Fruit fly (Drosophila melanogaster): Measurements from ENCODE around the gene CG2082.
A peak's percentile ranks its signal among the peaks of the same experiment; 100 is the strongest.

CG2082 gene

DNA sequence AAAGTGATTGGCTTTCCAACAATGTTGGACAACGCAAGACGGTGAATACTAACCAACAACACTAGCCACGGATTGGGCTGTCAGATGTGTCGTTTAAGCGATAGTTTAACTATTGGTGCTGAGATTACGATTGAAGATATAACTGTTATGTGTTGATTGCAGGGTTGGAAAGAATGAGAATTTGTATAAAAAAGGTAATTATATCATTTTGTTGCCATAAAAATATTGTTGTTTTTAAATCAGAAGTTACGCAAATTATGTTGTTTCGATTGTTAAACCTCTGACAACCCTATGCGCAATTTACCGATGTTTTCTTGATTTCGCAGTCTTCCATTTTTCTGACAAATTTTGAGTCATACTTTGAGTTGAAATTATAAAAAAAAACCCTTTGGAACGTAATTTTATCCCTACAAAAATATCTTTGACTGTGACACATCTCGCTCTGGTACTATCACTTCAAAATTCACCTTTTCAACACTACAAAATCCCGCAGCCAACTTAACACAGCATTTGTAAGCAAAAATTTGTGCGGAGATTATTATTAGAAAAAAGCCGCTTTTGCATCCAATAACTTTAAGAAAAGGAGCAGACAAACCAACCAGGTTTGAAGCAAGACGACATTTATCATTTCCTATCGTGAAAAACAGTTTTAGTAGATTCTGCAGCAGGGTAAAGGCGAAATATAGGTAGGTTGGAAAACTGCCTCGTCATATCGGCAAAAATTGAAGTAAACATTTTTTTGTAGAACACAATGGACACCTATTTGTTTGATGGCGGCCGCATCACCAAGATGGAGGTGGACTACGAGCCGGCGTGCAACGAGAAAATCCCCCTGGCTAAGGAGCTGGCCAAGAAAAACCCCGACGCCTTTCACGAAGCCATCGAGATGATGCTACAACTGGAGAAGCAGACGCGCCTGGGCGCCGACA is 8.4 kb upstream of the CG2082 start, which contains the start of the genes Hat1 and Rpn5 (continued):
- TF ChIP-seq en (GFP tag; optimal IDR thresholded peaks at IDR 0.05) (peak; percentile 69), Hsf (GFP tag; optimal IDR thresholded peaks at IDR 0.05) (peak; percentile 93), eyg (GFP tag; optimal IDR thresholded peaks at IDR 0.05) (peak; percentile 72), C15 (GFP tag; IDR thresholded peaks at IDR 0.05) (no peak), trh (GFP tag; optimal IDR thresholded peaks at IDR 0.05) (peak; percentile 77), CG17359 (tag; optimal IDR thresholded peaks at IDR 0.05) (peak; percentile 59), her (GFP tag; optimal IDR thresholded peaks at IDR 0.05) (peak; percentile 78), CG2120 (GFP tag; optimal IDR thresholded peaks at IDR 0.05) (peak; percentile 96), yki (optimal IDR thresholded peaks at IDR 0.05) (no peak), ash1 (GFP tag; optimal IDR thresholded peaks at IDR 0.05) (no peak), bowl (GFP tag; IDR thresholded peaks at IDR 0.05) (no peak), CG8281 (tag; optimal IDR thresholded peaks at IDR 0.05) (peak; percentile 36), shn (GFP tag; optimal IDR thresholded peaks at IDR 0.05) (peak; percentile 91), fru (optimal IDR thresholded peaks at IDR 0.05) (no peak), gsb-n (tag; optimal IDR thresholded peaks at IDR 0.05) (peak; percentile 47), jigr1 (GFP tag; IDR thresholded peaks at IDR 0.05) (peak; percentile 28; the same call in 1 of the 3 replicates), NC2α (GFP tag; optimal IDR thresholded peaks at IDR 0.05) (peak; percentile 77), CG8290 (GFP tag; optimal IDR thresholded peaks at IDR 0.05) (peak; percentile 87), CG8290 (tag; optimal IDR thresholded peaks at IDR 0.05) (peak; percentile 79 to 85), CG16779 (GFP tag; IDR thresholded peaks at IDR 0.05) (peak; percentile 46; the same call in 1 of the 2 replicates), ara (GFP tag; IDR thresholded peaks at IDR 0.05) (no peak), Dfd (GFP tag; optimal IDR thresholded peaks at IDR 0.05) (peak in 1 of 2 experiments; percentile 95), seq (GFP tag; IDR thresholded peaks at IDR 0.05) (peak; percentile 44; the same call in 1 of the 2 replicates), GATAe (GFP tag; conservative IDR thresholded peaks at IDR 0.05) (no peak), CG3995 (GFP tag; optimal IDR thresholded peaks at IDR 0.05) (peak; percentile 93), slp2 (GFP tag; optimal IDR thresholded peaks at IDR 0.05) (peak; percentile 87), Deaf1 (tag; optimal IDR thresholded peaks at IDR 0.05) (peak; percentile 37), Ravus (GFP tag; IDR thresholded peaks at IDR 0.05) (0 out of 2 replicates have a peak, but pooled peaks have one; percentile 5), Dip2 (GFP tag; IDR thresholded peaks at IDR 0.05) (no peak), klu (GFP tag; IDR thresholded peaks at IDR 0.05) (peak; percentile 74; the same call in 1 of the 2 replicates), z (GFP tag; IDR thresholded peaks at IDR 0.05) (no peak), CG12104 (GFP tag; optimal IDR thresholded peaks at IDR 0.05) (peak; percentile 69), grau (tag; optimal IDR thresholded peaks at IDR 0.05) (peak; percentile 67), dati (GFP tag; IDR thresholded peaks at IDR 0.05) (no peak), CG4617 (GFP tag; optimal IDR thresholded peaks at IDR 0.05; ENCODE audit: borderline replicate concordance) (peak; percentile 76), CG14014 (GFP tag; IDR thresholded peaks at IDR 0.05) (peak; percentile 61; the same call in 1 of the 2 replicates), CG5245 (GFP tag; optimal IDR thresholded peaks at IDR 0.05) (peak; percentile 82), CG10209 (GFP tag; optimal IDR thresholded peaks at IDR 0.05) (peak; percentile 77), tap (tag; optimal IDR thresholded peaks at IDR 0.05) (peak; percentile 35), chm (GFP tag; IDR thresholded peaks at IDR 0.05) (peak; percentile 59; the same call in 1 of the 2 replicates), Hr51 (GFP tag; optimal IDR thresholded peaks at IDR 0.05) (peak; percentile 66 to 76), Ets97D (GFP tag; optimal IDR thresholded peaks at IDR 0.05) (peak; percentile 87), dmrt11E (tag; optimal IDR thresholded peaks at IDR 0.05) (peak; percentile 74), HLH4C (GFP tag; IDR thresholded peaks at IDR 0.05; ENCODE audit: partially characterized antibody) (peak; percentile 64), Dad (GFP tag; optimal IDR thresholded peaks at IDR 0.05) (peak; percentile 88), Bdp1 (GFP tag; optimal IDR thresholded peaks at IDR 0.05) (peak; percentile 83), Hr39 (optimal IDR thresholded peaks at IDR 0.05) (no peak), knrl (GFP tag; IDR thresholded peaks at IDR 0.05; ENCODE audit: partially characterized antibody) (peak; percentile 84), chn (GFP tag; optimal IDR thresholded peaks at IDR 0.05) (peak; percentile 91), fd96Cb (tag; optimal IDR thresholded peaks at IDR 0.05) (peak; percentile 67), da (GFP tag; optimal IDR thresholded peaks at IDR 0.05) (peak; percentile 72)

All from whole organism, embryonic.